Worm (Caenorhabditis elegans): Measurements from ENCODE around the gene cox-6A.

cox-6A gene

DNA sequence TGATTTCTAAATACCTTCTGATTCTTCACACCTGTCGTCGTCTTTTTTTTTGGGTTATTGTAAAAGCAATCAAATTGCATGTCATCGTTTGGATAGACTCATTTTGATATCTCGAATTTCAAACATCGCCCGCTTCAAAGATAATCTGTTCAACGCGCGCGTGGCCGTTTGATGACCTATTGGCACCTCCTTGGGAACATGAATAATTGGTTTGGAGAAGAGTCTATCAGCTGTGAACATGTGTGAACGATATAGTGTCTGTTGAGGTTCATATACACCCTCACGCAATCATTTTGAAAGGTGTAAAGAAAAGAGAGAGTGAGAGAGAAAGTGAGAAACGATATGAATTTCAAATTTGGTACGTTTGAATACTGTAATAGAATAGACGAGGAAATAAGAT lies 39.1 kb downstream of the cox-6A start:
- TF ChIP-seq ceh-83 (GFP tag; optimal IDR thresholded peaks at IDR 0.05): no peak
- TF ChIP-seq tbx-8 (GFP tag; optimal IDR thresholded peaks at IDR 0.05): no peak
- no peak for TF ChIP-seq sem-2 (GFP tag; optimal IDR thresholded peaks at IDR 0.05)
- peak; percentile 24 for TF ChIP-seq nhr-2 (tag; optimal IDR thresholded peaks at IDR 0.05)
- TF ChIP-seq zip-8 (tag; optimal IDR thresholded peaks at IDR 0.05): no peak
- TF ChIP-seq lin-32 (GFP tag; optimal IDR thresholded peaks at IDR 0.05): peak; percentile 84

- no peak for TF ChIP-seq lin-13 (tag; optimal IDR thresholded peaks at IDR 0.05)
- no peak for TF ChIP-seq nhr-28 (tag; optimal IDR thresholded peaks at IDR 0.05)
- TF ChIP-seq unc-39 (tag; optimal IDR thresholded peaks at IDR 0.05): no peak
- TF ChIP-seq hlh-1 (tag; optimal IDR thresholded peaks at IDR 0.05): no peak
- peak; percentile 68 for TF ChIP-seq elt-1 (tag; optimal IDR thresholded peaks at IDR 0.05; ENCODE audit: borderline replicate concordance, insufficient read depth)
- no peak for TF ChIP-seq nhr-76 (tag; optimal IDR thresholded peaks at IDR 0.05)
- TF ChIP-seq unc-62 (GFP tag; optimal IDR thresholded peaks at IDR 0.05): peak; percentile 42
- TF ChIP-seq pha-4 (tag; optimal IDR thresholded peaks at IDR 0.05): no peak
- TF ChIP-seq ces-1 (GFP tag; optimal IDR thresholded peaks at IDR 0.05): no peak
- no peak for TF ChIP-seq tbx-8 (GFP tag; optimal IDR thresholded peaks at IDR 0.05)
- no peak for TF ChIP-seq cnd-1 (tag; optimal IDR thresholded peaks at IDR 0.05)
- peak; percentile 33 for TF ChIP-seq nhr-2 (tag; optimal IDR thresholded peaks at IDR 0.05)
- no peak for TF ChIP-seq M03D4.4 (tag; optimal IDR thresholded peaks at IDR 0.05)
- no peak for TF ChIP-seq lsy-2 (tag; optimal IDR thresholded peaks at IDR 0.05)
- TF ChIP-seq zip-8 (tag; optimal IDR thresholded peaks at IDR 0.05): no peak
- no peak for TF ChIP-seq ceh-83 (GFP tag; optimal IDR thresholded peaks at IDR 0.05)
- no peak for TF ChIP-seq ceh-43 (GFP tag; optimal IDR thresholded peaks at IDR 0.05)
- TF ChIP-seq nhr-237 (tag; optimal IDR thresholded peaks at IDR 0.05): no peak
- no peak for TF ChIP-seq ham-2 (GFP tag; optimal IDR thresholded peaks at IDR 0.05)
- no peak for TF ChIP-seq mep-1 (tag; optimal IDR thresholded peaks at IDR 0.05)
- TF ChIP-seq sem-2 (GFP tag; optimal IDR thresholded peaks at IDR 0.05): no peak
- no peak for TF ChIP-seq unc-120 (tag; optimal IDR thresholded peaks at IDR 0.05; ENCODE audit: poor library complexity, severe bottlenecking)
- no peak for TF ChIP-seq snpc-4 (tag; optimal IDR thresholded peaks at IDR 0.05)
These were observed 42.9 kb downstream of the cox-6A start for ce11 chrIII:5124385-5124784.

- TF ChIP-seq sem-2 (GFP tag; optimal IDR thresholded peaks at IDR 0.05) (no peak), hlh-1 (tag; optimal IDR thresholded peaks at IDR 0.05) (no peak), mep-1 (tag; optimal IDR thresholded peaks at IDR 0.05) (no peak), lin-32 (GFP tag; optimal IDR thresholded peaks at IDR 0.05) (no peak), nhr-2 (tag; optimal IDR thresholded peaks at IDR 0.05) (no peak), tbx-8 (GFP tag; optimal IDR thresholded peaks at IDR 0.05) (no peak)
These were observed 44.2 kb downstream of the cox-6A start for ce11 chrIII:5125759-5126158.

DNA sequence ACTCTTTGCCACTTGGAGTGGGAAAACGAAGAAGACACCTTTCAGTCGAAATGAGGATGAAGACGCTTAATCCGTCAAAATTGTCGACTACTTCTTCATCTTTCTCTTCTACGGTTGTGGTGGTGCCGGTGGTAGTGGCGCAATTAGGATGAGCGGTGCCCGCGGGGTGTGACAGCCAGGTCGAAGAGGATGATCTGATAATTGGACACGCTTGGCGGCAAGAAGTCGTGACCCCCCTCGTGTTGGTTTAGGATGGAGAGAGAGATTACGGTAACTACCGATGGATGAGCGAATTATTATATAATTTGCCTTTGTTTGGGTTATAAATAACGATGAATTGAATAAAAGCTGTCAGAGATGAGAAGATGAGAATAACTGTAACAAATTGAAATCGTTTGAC lies 45.5 kb downstream of the cox-6A start:
- TF ChIP-seq nhr-237 (tag; optimal IDR thresholded peaks at IDR 0.05): no peak
- peak; percentile 79 for TF ChIP-seq nhr-2 (tag; optimal IDR thresholded peaks at IDR 0.05)

- TF ChIP-seq nhr-237 (tag; optimal IDR thresholded peaks at IDR 0.05) (no peak), lin-32 (GFP tag; optimal IDR thresholded peaks at IDR 0.05) (no peak), ceh-83 (GFP tag; optimal IDR thresholded peaks at IDR 0.05) (no peak), mls-2 (tag; optimal IDR thresholded peaks at IDR 0.05) (no peak), zip-8 (tag; optimal IDR thresholded peaks at IDR 0.05) (no peak), ceh-39 (tag; optimal IDR thresholded peaks at IDR 0.05) (no peak), blmp-1 (tag; optimal IDR thresholded peaks at IDR 0.05) (no peak), nhr-12 (tag; optimal IDR thresholded peaks at IDR 0.05) (no peak), sem-2 (GFP tag; optimal IDR thresholded peaks at IDR 0.05) (no peak)
These were observed 47.7 kb downstream of the cox-6A start for ce11 chrIII:5129261-5129660.

- TF ChIP-seq mls-2 (tag; optimal IDR thresholded peaks at IDR 0.05) (no peak), ceh-83 (GFP tag; optimal IDR thresholded peaks at IDR 0.05) (no peak), cnd-1 (tag; optimal IDR thresholded peaks at IDR 0.05) (no peak), sem-2 (GFP tag; optimal IDR thresholded peaks at IDR 0.05) (no peak), ces-1 (GFP tag; optimal IDR thresholded peaks at IDR 0.05) (no peak), unc-39 (tag; optimal IDR thresholded peaks at IDR 0.05) (no peak), mab-5 (tag; optimal IDR thresholded peaks at IDR 0.05) (no peak), lsy-2 (tag; optimal IDR thresholded peaks at IDR 0.05) (no peak), unc-62 (GFP tag; optimal IDR thresholded peaks at IDR 0.05) (no peak), nhr-28 (tag; optimal IDR thresholded peaks at IDR 0.05) (no peak), nhr-237 (tag; optimal IDR thresholded peaks at IDR 0.05) (no peak), nhr-12 (tag; optimal IDR thresholded peaks at IDR 0.05) (no peak), zip-8 (tag; optimal IDR thresholded peaks at IDR 0.05) (no peak), unc-120 (tag; optimal IDR thresholded peaks at IDR 0.05; ENCODE audit: poor library complexity, severe bottlenecking) (no peak)
These were observed 49.1 kb downstream of the cox-6A start for ce11 chrIII:5130654-5131053.

Measured in whole organism, mixed stage, embryonic.